Worm (Caenorhabditis elegans): Measurements from ENCODE around the gene fib-1.

Gene fib-1

ce11 chrV:15002184-15002690, at the start of gene fib-1, which contains the start of gene mut-15:
TSS of gene fib-1 (minus strand) at chrV:15002223.
TSS of gene mut-15 (plus strand) at chrV:15002543.
- TF ChIP-seq pag-3 (tag; optimal IDR thresholded peaks at IDR 0.05; ENCODE audit: borderline replicate concordance) (peak; percentile 71), ceh-6 (GFP tag; optimal IDR thresholded peaks at IDR 0.05) (peak; percentile 30), ceh-2 (tag; optimal IDR thresholded peaks at IDR 0.05) (peak; percentile 95), fkh-6 (tag; optimal IDR thresholded peaks at IDR 0.05) (peak; percentile 70), nhr-232 (tag; optimal IDR thresholded peaks at IDR 0.05) (no peak), ceh-22 (tag; optimal IDR thresholded peaks at IDR 0.05) (no peak), ceh-30 (tag; optimal IDR thresholded peaks at IDR 0.05) (no peak), hlh-6 (tag; optimal IDR thresholded peaks at IDR 0.05) (peak; percentile 73), sox-2 (GFP tag; IDR thresholded peaks at IDR 0.05) (no peak), ceh-19 (GFP tag; optimal IDR thresholded peaks at IDR 0.05) (peak; percentile 66), zip-5 (tag; optimal IDR thresholded peaks at IDR 0.05) (peak; percentile 93), ceh-14 (tag; optimal IDR thresholded peaks at IDR 0.05) (peak; percentile 90), unc-86 (tag; optimal IDR thresholded peaks at IDR 0.05) (peak; percentile 79), ref-2 (tag; optimal IDR thresholded peaks at IDR 0.05) (peak; percentile 97), tbx-7 (tag; optimal IDR thresholded peaks at IDR 0.05) (peak; percentile 89), elt-4 (tag; optimal IDR thresholded peaks at IDR 0.05) (no peak), ceh-34 (tag; optimal IDR thresholded peaks at IDR 0.05) (peak; percentile 96), T23F11.4 (GFP tag; optimal IDR thresholded peaks at IDR 0.05) (peak; percentile 23), K02D7.2 (tag; optimal IDR thresholded peaks at IDR 0.05) (no peak), pha-4 (tag; optimal IDR thresholded peaks at IDR 0.05) (no peak), nfya-1 (tag; optimal IDR thresholded peaks at IDR 0.05) (peak; percentile 86), hlh-13 (GFP tag; optimal IDR thresholded peaks at IDR 0.05) (peak; percentile 2), lim-6 (tag; optimal IDR thresholded peaks at IDR 0.05) (peak; percentile 95), syd-9 (tag; optimal IDR thresholded peaks at IDR 0.05) (peak; percentile 76), fax-1 (tag; optimal IDR thresholded peaks at IDR 0.05) (peak; percentile 90), C08G9.2 (tag; optimal IDR thresholded peaks at IDR 0.05) (peak; percentile 97), npax-4 (tag; optimal IDR thresholded peaks at IDR 0.05) (peak; percentile 41), lin-11 (tag; optimal IDR thresholded peaks at IDR 0.05) (no peak), pqm-1 (tag; optimal IDR thresholded peaks at IDR 0.05) (peak; percentile 82), dve-1 (tag; optimal IDR thresholded peaks at IDR 0.05) (peak; percentile 67), unc-42 (tag; optimal IDR thresholded peaks at IDR 0.05) (peak; percentile 91), sox-4 (tag; optimal IDR thresholded peaks at IDR 0.05) (peak; percentile 21), tbx-2 (tag; optimal IDR thresholded peaks at IDR 0.05) (peak; percentile 98), pax-1 (tag; optimal IDR thresholded peaks at IDR 0.05) (peak; percentile 60), sdc-2 (tag; optimal IDR thresholded peaks at IDR 0.05) (peak; percentile 65), hlh-15 (tag; optimal IDR thresholded peaks at IDR 0.05) (peak; percentile 77), pha-2 (tag; optimal IDR thresholded peaks at IDR 0.05) (peak; percentile 51), fkh-10 (GFP tag; optimal IDR thresholded peaks at IDR 0.05) (no peak), pat-9 (tag; optimal IDR thresholded peaks at IDR 0.05) (no peak), elt-2 (tag; optimal IDR thresholded peaks at IDR 0.05) (peak; percentile 87), ceh-31 (tag; optimal IDR thresholded peaks at IDR 0.05) (peak; percentile 99), ama-1 (optimal IDR thresholded peaks at IDR 0.05) (no peak), ceh-45 (GFP tag; IDR thresholded peaks at IDR 0.05) (0 out of 2 replicates have a peak, but pooled peaks have one; percentile 18), eyg-1 (tag; optimal IDR thresholded peaks at IDR 0.05) (peak; percentile 67), K09A11.1 (tag; optimal IDR thresholded peaks at IDR 0.05; ENCODE audit: insufficient read depth) (peak; percentile 41), ztf-16 (tag; optimal IDR thresholded peaks at IDR 0.05) (peak; percentile 89), che-1 (tag; optimal IDR thresholded peaks at IDR 0.05) (peak; percentile 38), unc-55 (GFP tag; optimal IDR thresholded peaks at IDR 0.05) (peak; percentile 83), rnt-1 (tag; optimal IDR thresholded peaks at IDR 0.05) (peak; percentile 95), hlh-30 (tag; optimal IDR thresholded peaks at IDR 0.05; ENCODE audit: insufficient read depth) (no peak), ceh-48 (tag; optimal IDR thresholded peaks at IDR 0.05) (peak; percentile 95), pros-1 (tag; optimal IDR thresholded peaks at IDR 0.05) (peak; percentile 3), F13H6.1 (tag; optimal IDR thresholded peaks at IDR 0.05) (peak; percentile 88)

Data from whole organism, late embryonic.